Worm (Caenorhabditis elegans) whole organism, L4/young adult: ENCODE measurements around the gene str-121.
"Not testable (repeated sequence)": the region's sequence is repeated elsewhere in the genome, so short reads cannot be mapped to it uniquely, and the experiment has no call there.

Source experiments
- W03F9.2 ChIP-seq: fragments of 150-350 bp; optimal IDR thresholded peaks from 2 replicates; lab custom pipeline; 2014; ENCODE audit warnings: missing biosample characterization, missing genetic modification characterization
- dao-5 ChIP-seq: sonication (generic microtip); optimal IDR thresholded peaks from 2 replicates; lab custom pipeline; 2016; ENCODE audit warnings: missing genotype, missing genetic modification characterization, moderate library complexity, missing compliant biosample characterization
- him-1 ChIP-seq: sonication (generic microtip); optimal IDR thresholded peaks from 2 replicates; lab custom pipeline; 2016; ENCODE audit warnings: missing genotype, missing genetic modification reagents, missing genetic modification characterization, missing compliant biosample characterization

DNA sequence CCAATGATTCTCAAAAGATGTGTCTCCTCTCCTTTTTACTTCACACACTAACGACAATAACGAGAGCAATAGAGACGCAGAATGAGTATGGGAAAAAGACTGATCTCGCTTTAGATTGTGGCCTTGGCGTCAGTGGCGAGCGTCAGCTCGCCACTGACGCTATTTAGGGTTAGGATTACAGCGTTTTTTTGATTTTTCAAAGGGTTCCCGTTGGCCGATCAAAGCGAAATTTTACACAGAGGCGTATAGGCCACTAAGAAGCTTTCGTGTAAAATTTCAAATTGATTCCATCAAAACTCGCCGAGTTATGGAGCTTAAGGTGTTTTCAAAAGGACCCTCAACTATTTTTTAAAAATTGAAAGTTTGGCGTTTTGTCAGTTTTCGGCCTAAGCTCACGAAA is 41.8 kb downstream of the str-121 start, which contains the start of gene DC2.5:
- not testable (repeated sequence) for TF ChIP-seq him-1; W03F9.2 (tag; lab: Kevin White, UChicago); dao-5 (tag; lab: Kevin White, UChicago)
